Fruit fly (Drosophila melanogaster): Measurements from ENCODE around the gene Ilk.

Gene Ilk

dm6 chr3L:21267862-21268385 lies 51.2 kb downstream of the Ilk start, which contains the start of gene CG9391:
Gene CG9391 (minus strand): TSS chr3L:21268335.
- TF ChIP-seq Pif1B (GFP tag; optimal IDR thresholded peaks at IDR 0.05) (no peak), CG13204 (GFP tag; optimal IDR thresholded peaks at IDR 0.05) (no peak), CG17806 (tag; optimal IDR thresholded peaks at IDR 0.05) (no peak), CG14655 (GFP tag; optimal IDR thresholded peaks at IDR 0.05) (no peak), Ets98B (GFP tag; IDR thresholded peaks at IDR 0.05) (no peak), CG32121 (GFP tag; IDR thresholded peaks at IDR 0.05) (no peak), CG10348 (GFP tag; IDR thresholded peaks at IDR 0.05) (no peak), CG9948 (tag; optimal IDR thresholded peaks at IDR 0.05) (no peak)

All from whole organism, pupa.